Fruit fly (Drosophila melanogaster): Measurements from ENCODE around the gene Gr98c.

Gene Gr98c

dm6 chr3R:27558660-27559319, 14.5 kb downstream of the Gr98c start, which contains the start of gene Klp98A:
Gene Klp98A (minus strand): TSS chr3R:27559145.
- TF ChIP-seq Myc (optimal IDR thresholded peaks at IDR 0.05) (peak; percentile 78), Hr78 (GFP tag; optimal IDR thresholded peaks at IDR 0.05) (no peak), foxo (GFP tag; optimal IDR thresholded peaks at IDR 0.05) (no peak), Dfd (GFP tag; optimal IDR thresholded peaks at IDR 0.05) (no peak), lola (GFP tag; optimal IDR thresholded peaks at IDR 0.05) (no peak), psq (GFP tag; optimal IDR thresholded peaks at IDR 0.05) (peak; percentile 70), woc (GFP tag; optimal IDR thresholded peaks at IDR 0.05) (no peak), jim (GFP tag; optimal IDR thresholded peaks at IDR 0.05) (no peak), Sp1 (GFP tag; optimal IDR thresholded peaks at IDR 0.05) (no peak), CG32264 (GFP tag; optimal IDR thresholded peaks at IDR 0.05) (no peak), Hnf4 (GFP tag; optimal IDR thresholded peaks at IDR 0.05) (peak; percentile 12), GATAd (GFP tag; optimal IDR thresholded peaks at IDR 0.05) (no peak), Dif (GFP tag; optimal IDR thresholded peaks at IDR 0.05; ENCODE audit: partially characterized antibody) (no peak), OdsH (GFP tag; optimal IDR thresholded peaks at IDR 0.05) (no peak), HLH106 (tag; optimal IDR thresholded peaks at IDR 0.05) (no peak), N (GFP tag; optimal IDR thresholded peaks at IDR 0.05) (no peak), Hr83 (GFP tag; optimal IDR thresholded peaks at IDR 0.05; ENCODE audit: poor library complexity, severe bottlenecking) (peak; percentile 40), sv (GFP tag; optimal IDR thresholded peaks at IDR 0.05) (no peak), sage (GFP tag; optimal IDR thresholded peaks at IDR 0.05) (no peak), rgr (GFP tag; optimal IDR thresholded peaks at IDR 0.05) (no peak), dl (GFP tag; optimal IDR thresholded peaks at IDR 0.05; ENCODE audit: insufficient read depth in 1 of 2, partially characterized antibody in 2 of 2) (no peak), dmrt93B (GFP tag; optimal IDR thresholded peaks at IDR 0.05) (no peak), br (GFP tag; optimal IDR thresholded peaks at IDR 0.05) (no peak)

DNA sequence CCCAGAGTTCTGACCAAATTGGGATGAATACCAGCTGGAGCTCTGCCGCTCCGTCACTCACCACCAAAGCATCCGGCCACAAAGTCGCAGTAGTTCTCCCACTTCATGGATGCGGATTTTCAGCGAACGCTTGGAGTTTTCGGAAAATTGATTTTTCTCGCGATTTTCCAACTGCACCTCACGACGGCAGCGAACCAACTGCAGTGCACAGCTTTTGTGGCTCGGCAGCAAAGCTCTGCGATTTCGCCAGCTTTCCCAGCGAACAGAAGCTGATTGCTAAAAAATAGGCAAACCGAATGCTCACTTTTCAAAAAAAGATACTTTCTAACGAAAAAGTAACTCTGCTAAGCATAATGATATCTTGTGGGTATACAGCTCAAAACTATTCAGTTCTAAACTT, 16.9 kb downstream of the Gr98c start, which contains the start of gene CG5646:
Gene CG5646, minus strand, starts transcription at position 206 of the 400 bp plus-strand sequence.
- no peak for TF ChIP-seq HLH106 (tag; optimal IDR thresholded peaks at IDR 0.05)
- peak; percentile 50 for TF ChIP-seq Dif (GFP tag; optimal IDR thresholded peaks at IDR 0.05; ENCODE audit: partially characterized antibody)
- peak; percentile 10 for TF ChIP-seq Vsx2 (GFP tag; optimal IDR thresholded peaks at IDR 0.05; ENCODE audit: partially characterized antibody)

DNA sequence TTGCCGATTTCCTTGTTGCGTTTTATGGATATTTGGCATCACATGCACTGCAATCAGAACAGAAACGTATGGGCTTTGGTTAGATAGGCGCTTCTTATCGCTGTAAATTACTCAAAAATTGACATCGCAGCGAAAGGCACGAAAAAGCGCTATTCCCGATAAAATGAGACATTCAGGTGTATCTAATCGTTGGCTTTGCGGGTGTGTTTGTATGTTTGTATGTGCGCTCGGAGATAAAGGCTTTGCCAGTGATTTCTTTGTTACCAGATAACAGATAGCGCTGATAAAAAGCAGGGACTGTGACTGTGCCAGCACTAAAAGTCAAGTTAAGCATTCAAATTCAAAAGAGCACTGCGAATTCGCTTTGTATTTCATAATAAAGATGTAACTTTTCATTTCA, 24.3 kb downstream of the Gr98c start:
- peak; percentile 6 for TF ChIP-seq tai (GFP tag; optimal IDR thresholded peaks at IDR 0.05)
- TF ChIP-seq dsf (GFP tag; optimal IDR thresholded peaks at IDR 0.05; ENCODE audit: borderline replicate concordance), result no peak
- no peak for TF ChIP-seq Abd-B (GFP tag; optimal IDR thresholded peaks at IDR 0.05)
- no peak for TF ChIP-seq Rel (GFP tag; optimal IDR thresholded peaks at IDR 0.05)
- peak; percentile 2 for TF ChIP-seq Rel (tag; optimal IDR thresholded peaks at IDR 0.05)

- TF ChIP-seq Vsx2 (GFP tag; optimal IDR thresholded peaks at IDR 0.05; ENCODE audit: partially characterized antibody), result no peak
- peak; percentile 71 for TF ChIP-seq woc (GFP tag; optimal IDR thresholded peaks at IDR 0.05)
- TF ChIP-seq Jra (GFP tag; optimal IDR thresholded peaks at IDR 0.05), result peak; percentile 71
- TF ChIP-seq fru (GFP tag; optimal IDR thresholded peaks at IDR 0.05), result peak; percentile 92
- TF ChIP-seq sv (GFP tag; optimal IDR thresholded peaks at IDR 0.05), result peak; percentile 38
- TF ChIP-seq CrebA (GFP tag; optimal IDR thresholded peaks at IDR 0.05; ENCODE audit: borderline replicate concordance), result no peak
- peak; percentile 85 for TF ChIP-seq rgr (GFP tag; optimal IDR thresholded peaks at IDR 0.05)
- peak; percentile 79 for TF ChIP-seq sage (GFP tag; optimal IDR thresholded peaks at IDR 0.05)
- TF ChIP-seq Rel (GFP tag; optimal IDR thresholded peaks at IDR 0.05), result peak; percentile 27
- TF ChIP-seq Rel (tag; optimal IDR thresholded peaks at IDR 0.05), result peak; percentile 29
- TF ChIP-seq psq (GFP tag; optimal IDR thresholded peaks at IDR 0.05), result peak; percentile 75
- TF ChIP-seq dsf (GFP tag; optimal IDR thresholded peaks at IDR 0.05; ENCODE audit: borderline replicate concordance), result no peak
- peak; percentile 98 for TF ChIP-seq h (GFP tag; optimal IDR thresholded peaks at IDR 0.05)
- TF ChIP-seq tai (GFP tag; optimal IDR thresholded peaks at IDR 0.05), result peak; percentile 70
- no peak for TF ChIP-seq brk (GFP tag; optimal IDR thresholded peaks at IDR 0.05)
- peak; percentile 80 for TF ChIP-seq dmrt93B (GFP tag; optimal IDR thresholded peaks at IDR 0.05)
- TF ChIP-seq CG9705 (GFP tag; optimal IDR thresholded peaks at IDR 0.05), result peak; percentile 69
- TF ChIP-seq CG32264 (GFP tag; optimal IDR thresholded peaks at IDR 0.05), result peak; percentile 89
- TF ChIP-seq Dfd (GFP tag; optimal IDR thresholded peaks at IDR 0.05), result no peak
- TF ChIP-seq GATAd (GFP tag; optimal IDR thresholded peaks at IDR 0.05), result peak; percentile 52
- peak; percentile 66 for TF ChIP-seq Sp1 (GFP tag; optimal IDR thresholded peaks at IDR 0.05)
- TF ChIP-seq Abd-B (GFP tag; optimal IDR thresholded peaks at IDR 0.05), result no peak
- peak; percentile 88 for TF ChIP-seq br (GFP tag; optimal IDR thresholded peaks at IDR 0.05)
- TF ChIP-seq Hnf4 (GFP tag; optimal IDR thresholded peaks at IDR 0.05), result peak; percentile 74
- peak; percentile 87 for TF ChIP-seq OdsH (GFP tag; optimal IDR thresholded peaks at IDR 0.05)
- TF ChIP-seq Mio (GFP tag; optimal IDR thresholded peaks at IDR 0.05), result peak; percentile 11
- TF ChIP-seq Hr83 (GFP tag; optimal IDR thresholded peaks at IDR 0.05; ENCODE audit: poor library complexity, severe bottlenecking), result no peak
- no peak for TF ChIP-seq Hr78 (GFP tag; optimal IDR thresholded peaks at IDR 0.05)
- TF ChIP-seq HLH106 (tag; optimal IDR thresholded peaks at IDR 0.05), result peak; percentile 90
- peak; percentile 80 to 93 for TF ChIP-seq foxo (GFP tag; optimal IDR thresholded peaks at IDR 0.05)
- TF ChIP-seq ey (GFP tag; optimal IDR thresholded peaks at IDR 0.05), result peak; percentile 87
- TF ChIP-seq dl (GFP tag; optimal IDR thresholded peaks at IDR 0.05; ENCODE audit: insufficient read depth in 1 of 2, partially characterized antibody in 2 of 2), result no peak
- TF ChIP-seq usp (GFP tag; optimal IDR thresholded peaks at IDR 0.05), result no peak
Measured at dm6 chr3R:27569706-27570105, 25.5 kb downstream of the Gr98c start.
